Worm (Caenorhabditis elegans) whole organism, early embryonic: ENCODE results near the gene fbxa-126.
A peak's percentile ranks its signal among the peaks of the same experiment; 100 is the strongest.

Experiments
- B0310.2 ChIP-seq: sonication (generic microtip); optimal IDR thresholded peaks from 2 replicates; lab custom pipeline; 2016; ENCODE audit warnings: mild to moderate bottlenecking, missing genetic modification characterization, missing compliant biosample characterization
- F13C5.2 ChIP-seq: sonication (generic microtip); optimal IDR thresholded peaks from 2 replicates; lab custom pipeline; 2017; ENCODE audit warnings: mild to moderate bottlenecking, missing genetic modification characterization, inconsistent platforms, missing compliant biosample characterization
- aly-1 ChIP-seq: sonication (generic microtip); optimal IDR thresholded peaks from 2 replicates; lab custom pipeline; 2016; ENCODE audit warnings: missing genetic modification characterization, missing compliant biosample characterization
- ama-1 ChIP-seq: fragments of 150-350 bp; optimal IDR thresholded peaks from 2 replicates; lab custom pipeline; 2014
- ceh-13 ChIP-seq: fragments of 200-800 bp; sonication (Bioruptor generic); optimal IDR thresholded peaks from 2 replicates; lab custom pipeline; 2018; ENCODE audit warnings: mild to moderate bottlenecking, missing genetic modification characterization, missing compliant biosample characterization
- ceh-36 ChIP-seq: sonication (generic microtip); optimal IDR thresholded peaks from 2 replicates; lab custom pipeline; 2016; ENCODE audit warnings: missing genetic modification characterization, inconsistent platforms, missing compliant biosample characterization
- ets-7 ChIP-seq: sonication (generic microtip); optimal IDR thresholded peaks from 2 replicates; lab custom pipeline; 2016; ENCODE audit warnings: missing genotype, missing genetic modification characterization, missing compliant biosample characterization
- flt-1 ChIP-seq: fragments of 200-800 bp; sonication (Bioruptor generic); IDR thresholded peaks from 2 replicates; pipeline ENCODE4 v1.3.6; 2022; ENCODE audit warnings: missing genetic modification characterization, missing compliant biosample characterization
- hmbx-1 ChIP-seq: sonication (generic microtip); optimal IDR thresholded peaks from 2 replicates; lab custom pipeline; 2016; ENCODE audit warnings: mild to moderate bottlenecking, missing genetic modification characterization, missing compliant biosample characterization
- hmg-4 ChIP-seq: fragments of 200-800 bp; sonication (Bioruptor generic); optimal IDR thresholded peaks from 2 replicates; lab custom pipeline; 2018; ENCODE audit warnings: mild to moderate bottlenecking, missing genetic modification characterization, missing compliant biosample characterization
- hnd-1 ChIP-seq: sonication (generic microtip); optimal IDR thresholded peaks from 2 replicates; lab custom pipeline; 2016; ENCODE audit warnings: missing genetic modification characterization, missing compliant biosample characterization
- pes-1 ChIP-seq: fragments of 200-800 bp; sonication (Bioruptor generic); IDR thresholded peaks from 2 replicates; pipeline ENCODE4 v1.3.6; 2022; ENCODE audit warnings: missing genetic modification reagents, missing genetic modification characterization, missing compliant biosample characterization
- scrt-1 ChIP-seq: fragments of 200-800 bp; sonication (Bioruptor generic); IDR thresholded peaks from 2 replicates; pipeline ENCODE4 v1.3.6; 2022; ENCODE audit warnings: missing genetic modification characterization, missing compliant biosample characterization
- sea-1 ChIP-seq: fragments of 200-800 bp; sonication (Bioruptor generic); conservative IDR thresholded peaks from 2 replicates; pipeline ENCODE4 v1.3.6; 2022; ENCODE audit warnings: missing genetic modification characterization, missing compliant biosample characterization
- tbx-11 ChIP-seq: fragments of 200-800 bp; sonication (Bioruptor generic); IDR thresholded peaks from 2 replicates; pipeline ENCODE4 v1.3.6; 2022; ENCODE audit warnings: missing genetic modification characterization, missing compliant biosample characterization
- tbx-37 ChIP-seq: fragments of 200-800 bp; sonication (Bioruptor generic); conservative IDR thresholded peaks from 2 replicates; pipeline ENCODE4 v1.3.6; 2022; ENCODE audit warnings: missing genetic modification reagents, missing genetic modification characterization, missing compliant biosample characterization
- tra-4 ChIP-seq: sonication (generic microtip); optimal IDR thresholded peaks from 2 replicates; lab custom pipeline; 2017; ENCODE audit warnings: missing genetic modification characterization, missing compliant biosample characterization

Gene fbxa-126

DNA sequence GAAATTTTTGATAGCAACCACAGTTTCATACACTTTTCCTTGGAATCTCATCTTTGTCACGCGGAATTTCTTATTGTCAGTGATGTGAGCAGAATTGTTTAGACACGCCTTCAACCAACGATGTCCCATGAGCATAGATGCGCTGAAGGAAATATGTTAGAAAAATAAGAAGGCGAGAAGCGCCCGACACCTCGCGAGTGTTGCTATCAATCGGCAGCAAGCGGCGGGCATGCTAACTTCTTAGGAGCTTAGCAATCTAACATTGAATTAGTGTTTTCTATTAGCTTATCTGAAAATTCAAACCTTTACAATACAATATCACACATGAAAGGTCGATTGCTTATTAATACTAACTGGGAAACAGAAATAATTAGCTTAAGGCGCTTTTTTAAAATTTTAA lies 14.2 kb upstream of the fbxa-126 start:
- no peak for TF ChIP-seq hmbx-1 (tag; lab: Kevin White, UChicago)
- no peak for TF ChIP-seq ceh-13 (GFP tag; lab: Kevin White, UChicago)
- TF ChIP-seq flt-1 (GFP tag; lab: Robert Waterston, UW): no peak
- no peak for TF ChIP-seq sea-1
- TF ChIP-seq hmg-4 (GFP tag; lab: Kevin White, UChicago): no peak
- TF ChIP-seq pes-1: no peak

DNA sequence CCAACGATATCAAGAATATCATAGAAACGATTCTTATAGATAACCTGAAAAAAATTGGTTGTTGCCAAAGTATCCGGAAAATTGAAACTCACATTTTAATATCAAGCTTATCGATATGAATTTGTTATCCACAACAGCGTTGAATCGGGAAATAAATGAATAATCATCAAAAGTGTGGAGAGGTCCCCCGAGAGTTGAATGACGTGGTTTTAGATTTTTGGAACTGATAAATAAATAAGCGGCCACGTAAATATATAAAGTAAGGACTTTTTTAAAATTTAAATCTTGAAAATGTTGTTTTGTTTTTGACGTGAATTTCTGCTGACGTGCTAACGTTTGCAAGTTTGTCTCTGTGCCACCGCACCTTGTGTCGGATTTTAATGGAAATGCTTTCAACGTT lies 12.8 kb upstream of the fbxa-126 start, which contains the start of gene Y67A10A.3:
Gene Y67A10A.3, minus strand, starts transcription at position 101 of the 400 bp plus-strand sequence.
- no peak for TF ChIP-seq scrt-1
- no peak for TF ChIP-seq hmbx-1 (tag; lab: Kevin White, UChicago)
- no peak for TF ChIP-seq sea-1
- TF ChIP-seq tbx-11: no peak
- TF ChIP-seq ama-1 (lab: Kevin White, UChicago): no peak
- TF ChIP-seq ets-7 (tag; lab: Kevin White, UChicago): no peak
- no peak for TF ChIP-seq aly-1 (tag; lab: Kevin White, UChicago)
- no peak for TF ChIP-seq tbx-37 (GFP tag; lab: Robert Waterston, UW)
- no peak for TF ChIP-seq F13C5.2 (tag; lab: Kevin White, UChicago)
- no peak for TF ChIP-seq hnd-1 (tag; lab: Kevin White, UChicago)

DNA sequence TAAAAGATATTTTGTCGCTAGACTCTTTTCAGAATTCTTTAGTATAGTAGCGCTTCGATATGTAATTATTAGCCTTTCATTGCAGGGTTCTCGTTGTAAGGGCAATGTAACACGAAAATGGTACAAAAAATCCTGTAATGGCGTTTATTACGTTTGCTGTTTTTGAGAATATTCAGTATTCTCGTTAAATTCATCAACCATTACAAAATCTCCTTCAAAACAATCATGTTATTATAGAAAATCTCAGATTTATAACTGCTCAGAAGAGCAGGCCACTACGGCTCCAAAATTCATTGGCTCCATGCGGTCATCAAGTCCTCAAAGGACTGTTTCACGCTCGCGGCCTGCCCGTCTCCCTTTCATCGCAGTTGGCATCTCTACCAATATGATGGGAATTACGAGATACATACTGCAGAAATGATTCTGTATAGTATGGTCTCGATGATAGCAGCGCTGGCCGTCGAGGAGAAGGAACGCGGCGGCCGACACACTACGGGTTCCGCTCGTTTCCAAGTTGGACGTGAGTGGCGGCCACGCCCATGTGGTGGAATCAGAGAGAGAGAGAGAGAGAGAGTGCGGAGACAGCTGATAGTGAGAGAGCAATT lies 5.2 kb upstream of the fbxa-126 start:
- TF ChIP-seq hmbx-1 (tag; lab: Kevin White, UChicago) (no peak), hmg-4 (GFP tag; lab: Kevin White, UChicago) (peak; percentile 66)

DNA sequence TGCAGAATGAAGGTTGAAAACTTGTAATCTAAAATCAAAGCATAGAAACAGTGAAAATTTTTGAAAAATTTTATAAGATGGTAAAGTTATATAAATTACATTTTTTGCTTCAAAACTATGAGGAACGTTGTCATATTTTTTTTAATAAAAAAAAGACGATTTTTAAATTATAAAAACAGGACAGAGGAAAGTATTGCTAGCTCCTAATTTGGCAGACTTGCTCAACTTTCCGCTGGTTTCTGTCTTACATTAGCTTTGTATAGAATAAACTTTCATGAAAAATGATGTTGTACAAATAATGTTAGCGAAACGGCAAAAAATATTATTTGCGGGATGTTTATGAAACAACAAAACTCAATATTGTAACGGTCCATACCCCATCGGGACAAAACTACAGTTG lies 4.7 kb upstream of the fbxa-126 start, which contains the start of gene fbxa-83:
Gene fbxa-83, minus strand, starts transcription at position 101 of the 400 bp plus-strand sequence.
- TF ChIP-seq scrt-1 (no peak), sea-1 (no peak), B0310.2 (tag; lab: Kevin White, UChicago) (no peak), hmbx-1 (tag; lab: Kevin White, UChicago) (no peak), ama-1 (lab: Kevin White, UChicago) (no peak), tbx-37 (GFP tag; lab: Robert Waterston, UW) (no peak), pes-1 (no peak), hmg-4 (GFP tag; lab: Kevin White, UChicago) (no peak), F13C5.2 (tag; lab: Kevin White, UChicago) (no peak), tbx-11 (no peak), aly-1 (tag; lab: Kevin White, UChicago) (no peak), hnd-1 (tag; lab: Kevin White, UChicago) (no peak), ets-7 (tag; lab: Kevin White, UChicago) (no peak), flt-1 (GFP tag; lab: Robert Waterston, UW) (no peak), ceh-13 (GFP tag; lab: Kevin White, UChicago) (no peak), tra-4 (tag; lab: Kevin White, UChicago) (no peak), ceh-36 (no peak)

DNA sequence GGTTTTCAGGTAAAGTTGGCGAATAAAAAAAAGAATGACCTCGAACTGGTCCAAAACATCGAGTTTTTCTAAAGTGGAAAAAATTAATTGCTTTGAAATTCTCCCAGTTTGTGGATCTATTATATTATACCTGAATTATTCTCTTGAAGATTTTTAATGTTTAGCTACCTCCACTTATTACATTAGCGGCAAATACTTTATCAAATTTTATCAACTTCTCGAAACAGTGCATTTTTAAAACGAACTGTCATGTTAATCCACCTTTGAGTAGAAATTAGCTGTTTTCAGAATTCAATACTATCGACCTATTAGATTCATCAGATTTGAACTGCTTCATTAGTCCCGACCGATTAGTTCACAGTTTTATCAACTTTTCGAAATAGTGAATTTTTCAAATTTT lies 3.5 kb downstream of the fbxa-126 start:
- TF ChIP-seq tbx-11 (no peak), ets-7 (tag; lab: Kevin White, UChicago) (no peak), hnd-1 (tag; lab: Kevin White, UChicago) (no peak), ceh-36 (no peak), flt-1 (GFP tag; lab: Robert Waterston, UW) (no peak), pes-1 (no peak), aly-1 (tag; lab: Kevin White, UChicago) (no peak), scrt-1 (no peak)

- no peak for TF ChIP-seq B0310.2 (tag; lab: Kevin White, UChicago)
- TF ChIP-seq ceh-36: no peak
- TF ChIP-seq tra-4 (tag; lab: Kevin White, UChicago): no peak
- TF ChIP-seq tbx-37 (GFP tag; lab: Robert Waterston, UW): no peak
- no peak for TF ChIP-seq aly-1 (tag; lab: Kevin White, UChicago)
- no peak for TF ChIP-seq ama-1 (lab: Kevin White, UChicago)
- no peak for TF ChIP-seq tbx-11
- TF ChIP-seq hmbx-1 (tag; lab: Kevin White, UChicago): no peak
Measured at ce11 chrIV:14305813-14306212, 15.7 kb downstream of the fbxa-126 start.

DNA sequence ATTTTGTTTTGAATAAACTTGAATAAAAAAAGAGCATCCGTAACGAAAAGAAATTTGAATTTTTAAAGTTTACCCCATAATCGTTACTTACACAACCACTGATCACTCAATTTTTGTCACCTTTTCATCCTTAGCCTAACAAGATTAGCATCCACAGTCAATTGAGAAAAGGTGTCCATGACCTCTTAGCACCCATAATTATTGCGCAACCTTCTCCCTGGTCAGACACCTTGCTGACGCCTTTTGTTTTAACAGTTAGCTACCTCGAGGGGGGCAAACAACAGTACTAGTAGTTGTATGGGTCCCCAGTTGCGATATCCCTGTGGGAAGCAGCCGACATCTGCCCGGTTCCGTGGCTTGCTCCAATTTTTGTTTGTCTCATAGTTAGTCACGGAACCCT lies 24.5 kb downstream of the fbxa-126 start:
- TF ChIP-seq tra-4 (tag; lab: Kevin White, UChicago): no peak
- no peak for TF ChIP-seq F13C5.2 (tag; lab: Kevin White, UChicago)
- TF ChIP-seq hmg-4 (GFP tag; lab: Kevin White, UChicago): no peak

ce11 chrIV:14295262-14295661 lies 26.3 kb downstream of the fbxa-126 start:
- no peak for TF ChIP-seq pes-1
- TF ChIP-seq hnd-1 (tag; lab: Kevin White, UChicago): no peak
- no peak for TF ChIP-seq tbx-37 (GFP tag; lab: Robert Waterston, UW)
- no peak for TF ChIP-seq sea-1
- TF ChIP-seq B0310.2 (tag; lab: Kevin White, UChicago): no peak
- TF ChIP-seq tbx-11: no peak
- TF ChIP-seq tra-4 (tag; lab: Kevin White, UChicago): no peak
- no peak for TF ChIP-seq flt-1 (GFP tag; lab: Robert Waterston, UW)

DNA sequence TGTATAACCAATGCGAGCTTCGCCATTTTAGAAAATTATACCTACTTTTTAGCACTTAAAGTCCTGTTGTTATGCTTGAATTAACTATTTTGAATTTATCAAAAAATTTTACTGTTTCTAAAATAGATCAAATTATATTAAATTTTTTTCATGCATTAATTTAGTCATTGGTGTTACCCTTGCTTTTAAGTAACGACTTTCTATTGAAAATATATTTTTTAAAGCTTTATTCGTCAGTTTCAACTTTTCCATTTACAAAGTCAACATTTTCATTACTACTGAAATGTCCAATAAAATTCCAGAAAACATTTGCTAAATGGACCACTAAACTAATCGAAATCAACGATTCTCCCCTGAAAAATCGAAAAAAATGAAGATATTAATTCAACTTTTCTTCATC lies 30.0 kb downstream of the fbxa-126 start, which contains the start of gene Y64G10A.7:
Gene Y64G10A.7, plus strand, starts transcription at position 301 of the 400 bp plus-strand sequence.
- TF ChIP-seq B0310.2 (tag; lab: Kevin White, UChicago) (no peak), ama-1 (lab: Kevin White, UChicago) (no peak)
